Fruit fly (Drosophila melanogaster) whole organism: ENCODE results near the gene CG4789.

Source experiments
- CG8478 ChIP-seq: fragments of >200 bp; optimal IDR thresholded peaks from 2 replicates; lab custom pipeline; 2018; ENCODE audit warnings: inconsistent platforms
- Dll ChIP-seq: fragments of >200 bp; optimal IDR thresholded peaks from 2 replicates; lab custom pipeline; 2017
- EcR ChIP-seq, 2 experiments: fragments of >200 bp; optimal IDR thresholded peaks; 2 replicates each; lab custom pipeline; 2017; ENCODE audit warnings: missing biosample characterization in 2 of 2, missing genetic modification characterization in 2 of 2, missing genetic modification reagents in 2 of 2
- pan ChIP-seq: fragments of >200 bp; optimal IDR thresholded peaks from 2 replicates; lab custom pipeline; 2017
- psq ChIP-seq: fragments of >200 bp; optimal IDR thresholded peaks from 2 replicates; lab custom pipeline; 2017
- usp ChIP-seq: fragments of >200 bp; optimal IDR thresholded peaks from 2 replicates; lab custom pipeline; 2017; ENCODE audit warnings: missing biosample characterization, missing genetic modification characterization, mixed read lengths

dm6 chrX:16833097-16833496 is 32.4 kb downstream of the CG4789 start:
- TF ChIP-seq pan (lab: Kevin White, UChicago) = no peak
- no peak for TF ChIP-seq Dll (lab: Kevin White, UChicago)
- TF ChIP-seq CG8478 (lab: Kevin White, UChicago) = no peak
- no peak for TF ChIP-seq psq (lab: Kevin White, UChicago)
- TF ChIP-seq usp (GFP tag; lab: Kevin White, UChicago) = no peak
- no peak for TF ChIP-seq EcR (GFP tag; optimal IDR thresholded peaks at IDR 0.05; lab: Kevin White, UChicago)
